Worm (Caenorhabditis elegans) whole organism, L2 larva: Measurements from ENCODE around the gene srg-42.

Experiments used
- C34F6.9 ChIP-seq: fragments of 150-350 bp; optimal IDR thresholded peaks from 2 replicates; lab custom pipeline; 2014; ENCODE audit warnings: missing biosample characterization, missing genetic modification characterization
- F13H6.1 ChIP-seq: sonication (generic microtip); optimal IDR thresholded peaks from 2 replicates; lab custom pipeline; 2016; ENCODE audit warnings: missing genetic modification characterization, missing compliant biosample characterization
- Y55F3AM.14 ChIP-seq: fragments of 200-800 bp; sonication (Bioruptor generic); optimal IDR thresholded peaks from 2 replicates; lab custom pipeline; 2018; ENCODE audit warnings: mild to moderate bottlenecking, missing genetic modification characterization, missing compliant biosample characterization
- ZK546.5 ChIP-seq: sonication (generic microtip); optimal IDR thresholded peaks from 2 replicates; lab custom pipeline; 2017; ENCODE audit warnings: missing biosample characterization, missing genetic modification characterization
- aly-2 ChIP-seq: fragments of 150-350 bp; optimal IDR thresholded peaks from 2 replicates; lab custom pipeline; 2014; ENCODE audit warnings: missing biosample characterization, missing genetic modification characterization
- ama-1 ChIP-seq: fragments of 150-350 bp; optimal IDR thresholded peaks from 2 replicates; lab custom pipeline; 2018; ENCODE audit warnings: inconsistent platforms
- blmp-1 ChIP-seq: sonication (generic microtip); optimal IDR thresholded peaks from 2 replicates; lab custom pipeline; 2017; ENCODE audit warnings: missing genetic modification characterization, mild to moderate bottlenecking, missing compliant biosample characterization, antibody characterized with exemption, moderate library complexity; ENCODE audit not compliant: insufficient read depth
- ceh-16 ChIP-seq: fragments of 150-350 bp; optimal IDR thresholded peaks from 2 replicates; lab custom pipeline; 2014; ENCODE audit warnings: missing biosample characterization, missing genetic modification characterization
- ceh-82 ChIP-seq: fragments of 150-350 bp; optimal IDR thresholded peaks from 2 replicates; lab custom pipeline; 2014; ENCODE audit warnings: missing biosample characterization, missing genetic modification characterization
- crh-2 ChIP-seq: sonication (generic microtip); optimal IDR thresholded peaks from 2 replicates; lab custom pipeline; 2017; ENCODE audit warnings: missing biosample characterization, missing genetic modification characterization
- dmd-4 ChIP-seq: sonication (generic microtip); optimal IDR thresholded peaks from 2 replicates; lab custom pipeline; 2017; ENCODE audit warnings: missing biosample characterization, missing genetic modification characterization
- egl-27 ChIP-seq: sonication (generic microtip); optimal IDR thresholded peaks from 3 replicates; lab custom pipeline; 2017; ENCODE audit warnings: missing biosample characterization, missing genetic modification reagents, missing genetic modification characterization
- elt-1 ChIP-seq: fragments of 150-350 bp; optimal IDR thresholded peaks from 2 replicates; lab custom pipeline; 2014; ENCODE audit warnings: missing biosample characterization, missing genetic modification characterization
- elt-3 ChIP-seq: sonication (generic microtip); optimal IDR thresholded peaks from 2 replicates; lab custom pipeline; 2017; ENCODE audit warnings: missing biosample characterization, missing genetic modification characterization
- fos-1 ChIP-seq: fragments of 150-350 bp; optimal IDR thresholded peaks from 2 replicates; lab custom pipeline; 2014; ENCODE audit warnings: missing biosample characterization, missing genetic modification characterization
- gmeb-1 ChIP-seq: fragments of 150-350 bp; optimal IDR thresholded peaks from 2 replicates; lab custom pipeline; 2014; ENCODE audit warnings: missing biosample characterization, missing genetic modification characterization
- lin-11 ChIP-seq: fragments of 150-350 bp; sonication (generic microtip); optimal IDR thresholded peaks from 2 replicates; lab custom pipeline; 2014; ENCODE audit warnings: missing biosample characterization, missing genetic modification characterization, inconsistent platforms, mixed read lengths
- lin-13 ChIP-seq: fragments of 150-350 bp; optimal IDR thresholded peaks from 2 replicates; lab custom pipeline; 2014; ENCODE audit warnings: missing biosample characterization, missing genetic modification reagents, missing genetic modification characterization
- lin-39 ChIP-seq: fragments of 150-350 bp; optimal IDR thresholded peaks from 2 replicates; lab custom pipeline; 2014; ENCODE audit warnings: missing biosample characterization, missing genetic modification reagents, missing genetic modification characterization
- lsy-2 ChIP-seq, 2 experiments: fragments of 150-350 bp in 1 of 2; sonication (generic microtip) in 1 of 2; optimal IDR thresholded peaks; 2 replicates each; lab custom pipeline; 2014 to 2017; ENCODE audit warnings: missing biosample characterization in 2 of 2, missing genetic modification characterization in 2 of 2
- mdl-1 ChIP-seq, 2 experiments: fragments of 150-350 bp in 1 of 2; sonication (generic microtip) in 1 of 2; optimal IDR thresholded peaks; 2 replicates each; lab custom pipeline; 2017; ENCODE audit warnings: missing biosample characterization in 2 of 2, missing genetic modification characterization in 2 of 2
- nhr-12 ChIP-seq: fragments of 150-350 bp; optimal IDR thresholded peaks from 2 replicates; lab custom pipeline; 2014; ENCODE audit warnings: missing biosample characterization, missing genetic modification characterization
- nhr-129 ChIP-seq: fragments of 150-350 bp; optimal IDR thresholded peaks from 2 replicates; lab custom pipeline; 2014; ENCODE audit warnings: missing biosample characterization, missing genetic modification characterization
- nhr-21 ChIP-seq: fragments of 150-350 bp; optimal IDR thresholded peaks from 2 replicates; lab custom pipeline; 2014; ENCODE audit warnings: missing biosample characterization, missing genetic modification characterization
- nhr-23 ChIP-seq: fragments of 150-350 bp; optimal IDR thresholded peaks from 2 replicates; lab custom pipeline; 2014; ENCODE audit warnings: missing biosample characterization, missing genetic modification reagents, missing genetic modification characterization
- nhr-237 ChIP-seq: fragments of 150-350 bp; optimal IDR thresholded peaks from 2 replicates; lab custom pipeline; 2014; ENCODE audit warnings: missing biosample characterization, missing genetic modification characterization
- nhr-25 ChIP-seq: fragments of 150-350 bp; sonication (generic microtip); optimal IDR thresholded peaks from 3 replicates; lab custom pipeline; 2014; ENCODE audit warnings: missing biosample characterization, missing genetic modification characterization
- nhr-6 ChIP-seq: fragments of 150-350 bp; optimal IDR thresholded peaks from 2 replicates; lab custom pipeline; 2014; ENCODE audit warnings: missing biosample characterization, missing genetic modification characterization
- nhr-77 ChIP-seq: fragments of 150-350 bp; optimal IDR thresholded peaks from 2 replicates; lab custom pipeline; 2014; ENCODE audit warnings: missing biosample characterization, missing genetic modification characterization
- sem-4 ChIP-seq: fragments of 150-350 bp; optimal IDR thresholded peaks from 2 replicates; lab custom pipeline; 2014; ENCODE audit warnings: missing biosample characterization, missing genetic modification reagents, missing genetic modification characterization
- skn-1 ChIP-seq: sonication (generic microtip); optimal IDR thresholded peaks from 2 replicates; lab custom pipeline; 2017; ENCODE audit warnings: missing biosample characterization, missing genetic modification characterization
- sma-3 ChIP-seq: sonication (generic microtip); optimal IDR thresholded peaks from 2 replicates; lab custom pipeline; 2016; ENCODE audit warnings: missing genetic modification reagents, missing genetic modification characterization, missing compliant biosample characterization
- sma-9 ChIP-seq, 2 experiments: fragments of 150-350 bp in 1 of 2; sonication (generic microtip) in 1 of 2; optimal IDR thresholded peaks; 2 replicates each; lab custom pipeline; 2014 to 2016; ENCODE audit warnings: missing genetic modification characterization in 2 of 2, mild to moderate bottlenecking in 1 of 2, missing biosample characterization in 1 of 2, missing compliant biosample characterization in 1 of 2, missing genetic modification reagents in 1 of 2, moderate library complexity in 1 of 2
- snpc-4 ChIP-seq: fragments of 150-350 bp; optimal IDR thresholded peaks from 2 replicates; lab custom pipeline; 2014; ENCODE audit warnings: missing biosample characterization, missing genetic modification characterization
- unc-39 ChIP-seq: fragments of 150-350 bp; optimal IDR thresholded peaks from 2 replicates; lab custom pipeline; 2014; ENCODE audit warnings: missing biosample characterization, missing genetic modification characterization
- unc-55 ChIP-seq: fragments of 150-350 bp; sonication (generic microtip); optimal IDR thresholded peaks from 3 replicates; lab custom pipeline; 2014; ENCODE audit warnings: missing biosample characterization, missing genetic modification reagents, missing genetic modification characterization
- ztf-1 ChIP-seq: fragments of 200-800 bp; sonication (Bioruptor generic); conservative IDR thresholded peaks from 2 replicates; pipeline ENCODE4 v1.3.6; 2022; ENCODE audit warnings: missing genetic modification characterization, missing compliant biosample characterization
- ztf-11 ChIP-seq: sonication (generic microtip); optimal IDR thresholded peaks from 2 replicates; lab custom pipeline; 2017; ENCODE audit warnings: missing biosample characterization, missing genetic modification characterization
- ztf-4 ChIP-seq: fragments of 150-350 bp; optimal IDR thresholded peaks from 2 replicates; lab custom pipeline; 2014; ENCODE audit warnings: missing biosample characterization, missing genetic modification characterization

The srg-42 gene

ce11 chrV:11121247-11121646, 36.6 kb downstream of the srg-42 start:
- TF ChIP-seq dmd-4 (no peak), ZK546.5 (tag; lab: Kevin White, UChicago) (no peak), fos-1 (peak; percentile 23), crh-2 (tag; lab: Kevin White, UChicago) (peak; percentile 34), lin-11 (tag; lab: Kevin White, UChicago) (no peak), gmeb-1 (no peak), nhr-129 (peak; percentile 85), C34F6.9 (tag; lab: Kevin White, UChicago) (peak; percentile 74), lsy-2 (tag; optimal IDR thresholded peaks at IDR 0.05; lab: Kevin White, UChicago) (peak in 1 of 2 experiments; percentile 62), elt-3 (no peak), nhr-25 (tag; lab: Kevin White, UChicago) (peak; percentile 60), ceh-82 (tag; lab: Kevin White, UChicago) (no peak), nhr-237 (tag; lab: Kevin White, UChicago) (no peak), F13H6.1 (tag; lab: Kevin White, UChicago) (peak; percentile 3), Y55F3AM.14 (GFP tag; lab: Kevin White, UChicago) (no peak), skn-1 (tag; lab: Kevin White, UChicago) (no peak), ztf-11 (tag; lab: Kevin White, UChicago) (no peak), ama-1 (lab: Kevin White, UChicago) (peak; percentile 9), unc-55 (GFP tag; lab: Kevin White, UChicago) (peak; percentile 24), mdl-1 (tag; optimal IDR thresholded peaks at IDR 0.05; lab: Kevin White, UChicago) (peak; percentile 42 to 61), sma-9 (GFP tag; optimal IDR thresholded peaks at IDR 0.05; lab: Kevin White, UChicago) (peak; percentile 39), sma-9 (tag; optimal IDR thresholded peaks at IDR 0.05; lab: Kevin White, UChicago) (no peak)

DNA sequence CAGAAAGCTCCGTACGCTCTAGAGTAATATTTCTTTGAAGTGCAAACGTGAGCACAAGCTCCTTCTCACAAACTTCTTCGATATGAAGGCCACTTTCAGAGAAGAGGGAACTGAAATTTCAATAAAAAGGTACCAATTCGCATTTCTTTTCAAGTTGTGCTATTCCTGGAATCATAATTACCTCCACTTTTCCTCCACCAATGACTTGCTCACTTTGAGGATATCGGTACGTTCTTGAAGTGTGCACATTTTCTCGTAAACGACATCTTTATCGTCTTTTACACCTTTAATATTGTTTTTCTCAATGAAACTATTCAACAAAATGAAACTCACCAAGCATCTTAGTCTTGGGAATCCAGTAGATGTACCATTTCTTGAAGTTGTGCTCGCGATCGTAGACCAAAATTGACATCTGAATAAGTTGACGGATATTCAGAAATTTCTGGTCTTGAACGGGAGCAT, 38.5 kb downstream of the srg-42 start, which contains the start of gene scb-1:
Gene scb-1 (minus strand): TSS at position 412 of the 462 bp plus-strand sequence.
- TF ChIP-seq ZK546.5 (tag; lab: Kevin White, UChicago) (no peak), unc-55 (GFP tag; lab: Kevin White, UChicago) (no peak), sma-3 (no peak), nhr-129 (peak; percentile 2), unc-39 (tag; lab: Kevin White, UChicago) (no peak), mdl-1 (tag; optimal IDR thresholded peaks at IDR 0.05; lab: Kevin White, UChicago) (no peak), nhr-21 (tag; lab: Kevin White, UChicago) (no peak), sem-4 (tag; lab: Kevin White, UChicago) (no peak), Y55F3AM.14 (GFP tag; lab: Kevin White, UChicago) (peak; percentile 26), nhr-25 (tag; lab: Kevin White, UChicago) (peak; percentile 8)

- TF ChIP-seq elt-3 (no peak), lsy-2 (tag; optimal IDR thresholded peaks at IDR 0.05; lab: Kevin White, UChicago) (peak in 1 of 2 experiments; percentile 48), blmp-1 (tag; lab: Kevin White, UChicago) (no peak), sma-9 (GFP tag; optimal IDR thresholded peaks at IDR 0.05; lab: Kevin White, UChicago) (peak; percentile 12), sma-9 (tag; optimal IDR thresholded peaks at IDR 0.05; lab: Kevin White, UChicago) (no peak), nhr-23 (tag; lab: Kevin White, UChicago) (no peak), ztf-4 (peak; percentile 30), Y55F3AM.14 (GFP tag; lab: Kevin White, UChicago) (no peak), nhr-129 (peak; percentile 6), ceh-16 (tag; lab: Kevin White, UChicago) (no peak), ama-1 (lab: Kevin White, UChicago) (peak; percentile 77), egl-27 (tag; lab: Kevin White, UChicago) (no peak), F13H6.1 (tag; lab: Kevin White, UChicago) (no peak), aly-2 (tag; lab: Kevin White, UChicago) (no peak), elt-1 (tag; lab: Kevin White, UChicago) (no peak), unc-39 (tag; lab: Kevin White, UChicago) (no peak), gmeb-1 (no peak), nhr-6 (tag; lab: Kevin White, UChicago) (no peak), snpc-4 (tag; lab: Kevin White, UChicago) (no peak), sma-3 (peak; percentile 28), lin-39 (no peak), C34F6.9 (tag; lab: Kevin White, UChicago) (no peak), nhr-77 (tag; lab: Kevin White, UChicago) (no peak), lin-13 (GFP tag; lab: Kevin White, UChicago) (no peak), ztf-1 (no peak), nhr-12 (no peak), ceh-82 (tag; lab: Kevin White, UChicago) (no peak)
- TF ChIP-seq, all 48 proteins: peak for 6
These were observed 39.6 kb downstream of the srg-42 start for ce11 chrV:11118179-11118725.
